Worm (Caenorhabditis elegans): ENCODE data around the gene mrpl-42.

The mrpl-42 gene

DNA sequence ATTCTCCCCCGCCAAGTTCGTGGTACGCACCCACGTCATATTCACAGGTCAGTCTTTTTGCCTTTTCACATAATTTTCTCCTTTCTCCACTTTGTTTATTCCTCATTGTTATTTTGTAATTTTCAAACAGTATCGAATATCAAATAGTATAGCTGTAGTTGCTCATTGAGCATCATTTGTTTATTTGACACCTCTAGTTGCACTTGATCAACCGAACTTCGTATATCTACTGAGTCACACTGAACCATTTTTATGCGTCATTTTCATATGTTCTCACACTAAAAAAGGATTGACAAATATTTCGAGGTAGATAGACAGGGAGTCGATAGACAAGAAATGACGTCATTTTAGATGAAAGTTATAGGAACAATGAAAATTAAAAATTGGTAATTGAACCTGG lies 26.0 kb upstream of the mrpl-42 start:
- TF ChIP-seq M03D4.4 (tag; optimal IDR thresholded peaks at IDR 0.05) (no peak), zip-8 (tag; optimal IDR thresholded peaks at IDR 0.05) (peak; percentile 26), nhr-28 (tag; optimal IDR thresholded peaks at IDR 0.05) (no peak)

DNA sequence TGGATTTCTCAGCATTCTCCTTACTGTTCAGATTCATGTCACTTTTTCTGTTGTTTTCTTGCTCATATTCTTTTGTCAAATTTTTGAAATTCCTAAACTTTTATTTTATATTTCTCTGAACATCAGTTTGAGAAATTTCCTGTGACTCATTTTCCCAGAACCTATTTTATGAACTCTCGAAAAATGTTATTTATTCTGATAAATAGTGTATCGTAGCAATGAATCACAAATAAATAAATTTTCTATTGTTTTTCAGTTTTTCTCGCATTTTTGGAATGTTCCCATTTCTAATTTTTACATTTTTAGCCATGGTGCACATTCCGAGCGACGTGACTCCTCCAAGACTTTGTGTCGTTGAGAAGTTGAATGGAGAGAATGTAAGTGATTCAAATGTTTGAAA lies 24.5 kb upstream of the mrpl-42 start, which contains the start of gene nrfl-1:
TSS of gene nrfl-1 (plus strand) at position 301 of the 400 bp plus-strand sequence.
- TF ChIP-seq lin-32 (GFP tag; optimal IDR thresholded peaks at IDR 0.05) (no peak), M03D4.4 (tag; optimal IDR thresholded peaks at IDR 0.05) (no peak), elt-3 (tag; optimal IDR thresholded peaks at IDR 0.05) (no peak), nhr-76 (tag; optimal IDR thresholded peaks at IDR 0.05) (no peak), flh-1 (GFP tag; optimal IDR thresholded peaks at IDR 0.05) (no peak), pha-4 (tag; optimal IDR thresholded peaks at IDR 0.05) (no peak), sptf-1 (tag; optimal IDR thresholded peaks at IDR 0.05) (no peak), unc-39 (tag; optimal IDR thresholded peaks at IDR 0.05) (no peak), nhr-28 (tag; optimal IDR thresholded peaks at IDR 0.05) (no peak), cnd-1 (tag; optimal IDR thresholded peaks at IDR 0.05) (no peak), nhr-237 (tag; optimal IDR thresholded peaks at IDR 0.05) (no peak), hlh-1 (tag; optimal IDR thresholded peaks at IDR 0.05) (no peak), elt-1 (tag; optimal IDR thresholded peaks at IDR 0.05; ENCODE audit: borderline replicate concordance, insufficient read depth) (no peak), ham-2 (GFP tag; optimal IDR thresholded peaks at IDR 0.05) (no peak), mab-5 (tag; optimal IDR thresholded peaks at IDR 0.05) (no peak), blmp-1 (tag; optimal IDR thresholded peaks at IDR 0.05) (no peak), ceh-83 (GFP tag; optimal IDR thresholded peaks at IDR 0.05) (no peak), lsy-2 (tag; optimal IDR thresholded peaks at IDR 0.05) (no peak), nhr-12 (tag; optimal IDR thresholded peaks at IDR 0.05) (no peak)

DNA sequence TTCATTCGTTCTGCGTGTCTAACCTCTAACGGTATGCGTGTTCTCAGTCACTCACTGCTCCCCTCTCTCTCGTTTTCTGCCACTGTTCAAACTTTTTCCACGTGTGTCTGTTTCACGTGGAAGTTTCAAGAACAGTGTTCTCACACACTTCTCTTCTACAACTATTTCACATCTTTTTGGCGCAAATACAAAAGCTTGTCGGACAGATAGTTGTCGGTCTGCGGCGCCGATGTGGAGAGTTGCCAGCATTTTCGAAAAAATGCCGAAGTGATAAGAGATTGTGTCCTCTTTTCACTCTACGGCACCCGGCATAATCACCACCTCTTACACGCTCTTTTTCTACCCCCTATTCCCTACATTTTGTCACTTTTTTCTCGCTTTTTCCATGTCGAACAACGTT lies 24.1 kb upstream of the mrpl-42 start:
- TF ChIP-seq elt-3 (tag; optimal IDR thresholded peaks at IDR 0.05) (no peak), mep-1 (tag; optimal IDR thresholded peaks at IDR 0.05) (no peak), zip-8 (tag; optimal IDR thresholded peaks at IDR 0.05) (no peak), unc-39 (tag; optimal IDR thresholded peaks at IDR 0.05) (no peak), ztf-11 (tag; optimal IDR thresholded peaks at IDR 0.05) (no peak), ceh-39 (tag; optimal IDR thresholded peaks at IDR 0.05) (no peak), sem-2 (GFP tag; optimal IDR thresholded peaks at IDR 0.05) (no peak), drap-1 (GFP tag; optimal IDR thresholded peaks at IDR 0.05) (no peak), mab-5 (tag; optimal IDR thresholded peaks at IDR 0.05) (no peak), M03D4.4 (tag; optimal IDR thresholded peaks at IDR 0.05) (no peak), blmp-1 (tag; optimal IDR thresholded peaks at IDR 0.05) (no peak), lin-32 (GFP tag; optimal IDR thresholded peaks at IDR 0.05) (no peak), sptf-1 (tag; optimal IDR thresholded peaks at IDR 0.05) (no peak), pha-4 (tag; optimal IDR thresholded peaks at IDR 0.05) (no peak), flh-1 (GFP tag; optimal IDR thresholded peaks at IDR 0.05) (no peak), cnd-1 (tag; optimal IDR thresholded peaks at IDR 0.05) (no peak), lsy-2 (tag; optimal IDR thresholded peaks at IDR 0.05) (no peak)

DNA sequence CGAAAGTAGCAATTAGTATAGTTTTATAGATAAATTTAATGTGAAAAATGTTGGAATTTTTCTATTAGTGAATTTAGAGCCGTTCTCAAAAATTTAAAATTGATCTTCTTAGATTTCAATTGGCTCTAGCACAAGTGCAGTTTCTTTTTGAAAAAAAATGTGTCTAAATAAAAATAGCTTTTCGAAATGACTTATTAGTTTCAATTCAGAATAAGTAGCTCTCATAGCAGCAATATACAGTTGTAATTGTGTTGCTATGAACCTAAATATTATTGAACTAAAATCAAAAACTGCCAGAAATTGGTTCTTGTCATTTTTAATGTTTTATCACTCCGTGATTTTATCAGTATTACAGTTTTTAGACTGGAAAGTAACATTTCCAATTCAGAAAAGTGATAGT lies 23.4 kb upstream of the mrpl-42 start:
- no peak for TF ChIP-seq flh-1 (GFP tag; optimal IDR thresholded peaks at IDR 0.05)
- no peak for TF ChIP-seq hlh-1 (tag; optimal IDR thresholded peaks at IDR 0.05)
- no peak for TF ChIP-seq ceh-43 (GFP tag; optimal IDR thresholded peaks at IDR 0.05)
- TF ChIP-seq ces-1 (GFP tag; optimal IDR thresholded peaks at IDR 0.05), result no peak
- TF ChIP-seq nhr-237 (tag; optimal IDR thresholded peaks at IDR 0.05), result no peak
- TF ChIP-seq lin-32 (GFP tag; optimal IDR thresholded peaks at IDR 0.05), result no peak
- no peak for TF ChIP-seq nhr-12 (tag; optimal IDR thresholded peaks at IDR 0.05)
- TF ChIP-seq tbx-8 (GFP tag; optimal IDR thresholded peaks at IDR 0.05), result no peak
- no peak for TF ChIP-seq nhr-28 (tag; optimal IDR thresholded peaks at IDR 0.05)
- no peak for TF ChIP-seq blmp-1 (tag; optimal IDR thresholded peaks at IDR 0.05)
- no peak for TF ChIP-seq lsy-2 (tag; optimal IDR thresholded peaks at IDR 0.05)
- TF ChIP-seq ztf-11 (tag; optimal IDR thresholded peaks at IDR 0.05), result no peak
- no peak for TF ChIP-seq cnd-1 (tag; optimal IDR thresholded peaks at IDR 0.05)
- TF ChIP-seq elt-3 (tag; optimal IDR thresholded peaks at IDR 0.05), result no peak
- TF ChIP-seq drap-1 (GFP tag; optimal IDR thresholded peaks at IDR 0.05), result no peak
- TF ChIP-seq unc-39 (tag; optimal IDR thresholded peaks at IDR 0.05), result no peak
- no peak for TF ChIP-seq pha-4 (tag; optimal IDR thresholded peaks at IDR 0.05)
- TF ChIP-seq lin-13 (tag; optimal IDR thresholded peaks at IDR 0.05), result no peak
- no peak for TF ChIP-seq unc-120 (tag; optimal IDR thresholded peaks at IDR 0.05; ENCODE audit: poor library complexity, severe bottlenecking)

DNA sequence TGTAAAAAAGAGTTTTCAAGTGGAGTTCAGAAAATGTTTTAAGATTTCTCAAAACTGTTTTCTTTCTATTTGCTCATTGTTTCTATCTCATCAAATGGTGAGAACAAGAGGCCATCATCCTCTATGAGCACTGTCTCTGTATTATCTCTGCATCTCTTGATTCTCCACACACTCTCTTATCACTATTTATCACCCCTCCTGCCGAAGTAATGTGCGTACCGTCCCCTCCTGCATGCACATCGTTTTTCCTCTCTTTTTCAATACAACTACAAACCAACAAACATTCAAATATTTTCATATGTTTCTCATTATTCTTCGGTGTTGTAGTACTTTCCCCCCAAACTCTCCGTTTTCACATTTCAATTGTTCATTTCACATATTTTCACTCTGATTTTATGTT lies 22.2 kb upstream of the mrpl-42 start:
- TF ChIP-seq blmp-1 (tag; optimal IDR thresholded peaks at IDR 0.05) (no peak), ceh-43 (GFP tag; optimal IDR thresholded peaks at IDR 0.05) (no peak), ceh-39 (tag; optimal IDR thresholded peaks at IDR 0.05) (no peak), elt-1 (tag; optimal IDR thresholded peaks at IDR 0.05; ENCODE audit: borderline replicate concordance, insufficient read depth) (no peak), unc-39 (tag; optimal IDR thresholded peaks at IDR 0.05) (no peak), sptf-1 (tag; optimal IDR thresholded peaks at IDR 0.05) (no peak), unc-62 (GFP tag; optimal IDR thresholded peaks at IDR 0.05) (no peak), nhr-76 (tag; optimal IDR thresholded peaks at IDR 0.05) (no peak), lin-13 (tag; optimal IDR thresholded peaks at IDR 0.05) (no peak), tbx-8 (GFP tag; optimal IDR thresholded peaks at IDR 0.05) (no peak), ztf-11 (tag; optimal IDR thresholded peaks at IDR 0.05) (no peak)

Measured in whole organism, mixed stage, embryonic.